Fruit fly (Drosophila melanogaster): ENCODE measurements around the gene Sfp24Bb.

Gene Sfp24Bb

DNA sequence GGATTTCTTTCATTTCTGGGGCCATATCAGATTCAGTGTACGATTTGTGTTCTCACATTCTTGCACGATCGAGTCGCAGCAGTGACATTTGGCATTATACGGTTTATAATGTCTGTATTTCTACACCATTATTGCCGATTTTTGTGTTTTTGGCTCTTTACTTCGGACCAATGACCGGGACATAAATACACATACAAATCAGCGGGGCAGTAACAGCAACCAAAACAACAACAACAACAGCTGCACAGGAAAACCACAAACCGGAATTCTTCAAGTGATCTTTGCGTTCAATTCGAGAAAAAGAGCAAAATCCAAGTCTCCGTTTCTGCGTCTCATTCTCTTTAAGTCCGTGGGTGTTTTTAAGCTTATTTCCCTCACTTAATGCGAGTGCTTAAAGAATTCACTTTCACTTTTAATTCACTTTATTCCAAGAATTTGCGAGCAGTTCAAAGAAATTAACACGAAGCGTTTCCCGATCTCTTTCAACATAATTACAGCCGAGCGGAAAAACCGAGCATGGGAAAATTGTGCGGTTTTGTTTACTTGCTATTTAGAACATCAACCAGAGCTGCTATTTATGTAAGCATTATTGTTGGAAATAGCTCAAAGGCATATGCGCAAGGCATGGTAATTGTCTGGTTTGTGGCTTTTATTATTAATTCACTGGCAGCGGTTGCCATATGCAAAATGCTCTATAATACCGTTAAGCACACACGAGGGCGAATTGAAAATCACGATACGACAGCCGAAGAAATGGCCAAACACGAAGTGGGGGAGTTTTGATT, 38.1 kb downstream of the Sfp24Bb start:
- peak; percentile 54 for TF ChIP-seq Blimp-1 (GFP tag; optimal IDR thresholded peaks at IDR 0.05)
- TF ChIP-seq pnt (GFP tag; optimal IDR thresholded peaks at IDR 0.05): no peak
- TF ChIP-seq Pdp1 (GFP tag; optimal IDR thresholded peaks at IDR 0.05): peak in 1 of 2 experiments; percentile 68
- peak; percentile 84 for TF ChIP-seq twi (tag; optimal IDR thresholded peaks at IDR 0.05)
- no peak for TF ChIP-seq Dip2 (GFP tag; IDR thresholded peaks at IDR 0.05)
- TF ChIP-seq CG4360 (GFP tag; IDR thresholded peaks at IDR 0.05): peak; percentile 53

DNA sequence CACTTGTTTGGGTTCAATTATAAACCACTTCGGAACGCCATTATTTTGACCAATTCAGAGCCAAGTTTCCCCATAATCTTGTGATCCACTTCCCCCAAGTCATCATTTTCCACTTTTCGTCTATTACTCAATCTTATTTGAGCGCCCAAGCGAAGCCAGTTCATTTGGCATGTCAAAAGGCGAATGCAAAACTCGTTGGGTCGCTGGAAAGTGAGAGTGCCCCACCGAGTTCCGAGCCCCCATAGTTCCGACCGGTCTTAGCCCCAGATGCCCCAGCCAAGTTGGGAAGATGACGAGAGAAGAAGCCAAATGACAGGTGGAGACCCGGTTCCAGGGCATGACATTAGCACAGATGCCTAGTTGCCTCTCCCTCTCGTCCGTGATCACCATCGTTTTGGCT, 38.8 kb downstream of the Sfp24Bb start:
- TF ChIP-seq CG13775 (GFP tag; optimal IDR thresholded peaks at IDR 0.05): no peak
- TF ChIP-seq Asciz (GFP tag; optimal IDR thresholded peaks at IDR 0.05): no peak
- no peak for TF ChIP-seq lola (GFP tag; optimal IDR thresholded peaks at IDR 0.05)
- peak; percentile 66 for TF ChIP-seq Med (GFP tag)
- TF ChIP-seq CG3726 (GFP tag; IDR thresholded peaks at IDR 0.05): no peak
- TF ChIP-seq row (GFP tag; IDR thresholded peaks at IDR 0.05): no peak
- peak; percentile 95 for TF ChIP-seq Blimp-1 (GFP tag; optimal IDR thresholded peaks at IDR 0.05)
- TF ChIP-seq Hr78 (GFP tag; optimal IDR thresholded peaks at IDR 0.05): peak in 1 of 2 experiments; percentile 24
- peak; percentile 36 for TF ChIP-seq CG12769 (tag; optimal IDR thresholded peaks at IDR 0.05)
- 0 out of 3 replicates have a peak, but pooled peaks have one; percentile 30 for TF ChIP-seq CG6175 (GFP tag; IDR thresholded peaks at IDR 0.05)
- TF ChIP-seq CG12155 (GFP tag; optimal IDR thresholded peaks at IDR 0.05): no peak
- TF ChIP-seq pros (GFP tag; optimal IDR thresholded peaks at IDR 0.05): peak; percentile 56
- TF ChIP-seq CG13894 (tag; optimal IDR thresholded peaks at IDR 0.05): peak; percentile 15
- no peak for TF ChIP-seq Bdp1 (GFP tag; optimal IDR thresholded peaks at IDR 0.05)
- TF ChIP-seq CG1602 (GFP tag; optimal IDR thresholded peaks at IDR 0.05): no peak
- TF ChIP-seq ERR (GFP tag; optimal IDR thresholded peaks at IDR 0.05): no peak
- TF ChIP-seq CG7372 (GFP tag; IDR thresholded peaks at IDR 0.05): no peak

- no peak for TF ChIP-seq Atf3 (GFP tag; optimal IDR thresholded peaks at IDR 0.05)
- TF ChIP-seq Dip3 (GFP tag; optimal IDR thresholded peaks at IDR 0.05): peak; percentile 40
- no peak for TF ChIP-seq cg (GFP tag; optimal IDR thresholded peaks at IDR 0.05)
- no peak for TF ChIP-seq CG4360 (GFP tag; IDR thresholded peaks at IDR 0.05)
- peak; percentile 42; the same call in 1 of the 2 replicates for TF ChIP-seq CG3847 (GFP tag; IDR thresholded peaks at IDR 0.05)
- TF ChIP-seq yki (optimal IDR thresholded peaks at IDR 0.05): no peak
- TF ChIP-seq CG15601 (tag; optimal IDR thresholded peaks at IDR 0.05): no peak
- peak; percentile 55; the same call in 1 of the 2 replicates for TF ChIP-seq Xrp1 (GFP tag; IDR thresholded peaks at IDR 0.05)
- no peak for TF ChIP-seq CG13287 (GFP tag; IDR thresholded peaks at IDR 0.05; ENCODE audit: partially characterized antibody)
- no peak for TF ChIP-seq trem (tag; optimal IDR thresholded peaks at IDR 0.05)
- no peak for TF ChIP-seq CG8290 (GFP tag; optimal IDR thresholded peaks at IDR 0.05)
- peak in 1 of 2 experiments; percentile 13 for TF ChIP-seq CG8290 (tag; optimal IDR thresholded peaks at IDR 0.05)
- no peak for TF ChIP-seq CG12299 (tag; optimal IDR thresholded peaks at IDR 0.05)
- TF ChIP-seq zfh2 (GFP tag; optimal IDR thresholded peaks at IDR 0.05): peak; percentile 14
- TF ChIP-seq CG8089 (GFP tag; optimal IDR thresholded peaks at IDR 0.05): no peak
- TF ChIP-seq toy (GFP tag; IDR thresholded peaks at IDR 0.05): peak; percentile 17; the same call in 1 of the 2 replicates
- TF ChIP-seq tna (GFP tag; IDR thresholded peaks at IDR 0.05; ENCODE audit: partially characterized antibody): no peak
- TF ChIP-seq sima (GFP tag; optimal IDR thresholded peaks at IDR 0.05): no peak
- TF ChIP-seq hkb (optimal IDR thresholded peaks at IDR 0.05): no peak
- 0 out of 2 replicates have a peak, but pooled peaks have one; percentile 34 for TF ChIP-seq hkb (GFP tag; IDR thresholded peaks at IDR 0.05)
- no peak for TF ChIP-seq CG31388 (GFP tag; optimal IDR thresholded peaks at IDR 0.05)
- no peak for TF ChIP-seq Hr39 (optimal IDR thresholded peaks at IDR 0.05)
- no peak for TF ChIP-seq ash1 (GFP tag; optimal IDR thresholded peaks at IDR 0.05)
- no peak for TF ChIP-seq E2f2 (GFP tag; IDR thresholded peaks at IDR 0.05)
- TF ChIP-seq Adf1 (GFP tag; IDR thresholded peaks at IDR 0.05): peak; percentile 44
- TF ChIP-seq CG11695 (GFP tag; IDR thresholded peaks at IDR 0.05): peak; percentile 65; the same call in 2 of the 3 replicates
- no peak for TF ChIP-seq gcm2 (GFP tag; optimal IDR thresholded peaks at IDR 0.05)
- peak; percentile 70 for TF ChIP-seq CG9932 (GFP tag; IDR thresholded peaks at IDR 0.05)
Observed at dm6 chr2L:3629466-3629865, 40.1 kb downstream of the Sfp24Bb start.

Measured in whole organism, embryonic.